Worm (Caenorhabditis elegans): ENCODE measurements around the gene ist-1.

DNA sequence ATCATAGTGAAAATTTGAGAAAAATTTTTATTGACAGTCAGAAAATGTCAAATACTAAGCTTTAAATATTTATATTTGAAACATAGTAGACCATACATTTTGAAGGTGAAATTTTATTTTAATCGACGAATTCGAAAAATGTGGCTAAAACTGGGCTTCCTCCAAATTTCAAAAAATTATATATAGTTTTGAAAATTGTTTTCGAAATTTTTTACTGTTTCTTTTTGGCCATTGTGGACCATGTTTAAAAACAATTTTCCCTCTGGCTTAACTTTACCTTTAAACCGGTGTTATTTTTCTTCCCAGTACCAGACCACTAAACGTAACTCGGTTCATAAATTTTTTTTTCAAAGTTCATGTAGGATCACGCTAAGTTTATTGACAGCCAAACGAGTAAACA lies 3.8 kb upstream of the ist-1 start:
- TF ChIP-seq unc-62 (GFP tag; optimal IDR thresholded peaks at IDR 0.05) (no peak), ceh-43 (GFP tag; optimal IDR thresholded peaks at IDR 0.05) (no peak), nhr-12 (tag; optimal IDR thresholded peaks at IDR 0.05) (no peak), snpc-4 (tag; optimal IDR thresholded peaks at IDR 0.05) (no peak), ztf-11 (tag; optimal IDR thresholded peaks at IDR 0.05) (no peak), nhr-28 (tag; optimal IDR thresholded peaks at IDR 0.05) (no peak), mab-5 (tag; optimal IDR thresholded peaks at IDR 0.05) (no peak), mep-1 (tag; optimal IDR thresholded peaks at IDR 0.05) (no peak), flh-1 (GFP tag; optimal IDR thresholded peaks at IDR 0.05) (no peak), tbx-8 (GFP tag; optimal IDR thresholded peaks at IDR 0.05) (no peak)
